Worm (Caenorhabditis elegans): ENCODE measurements around the gene BE0003N10.6.
A peak's percentile ranks its signal among the peaks of the same experiment; 100 is the strongest.

The BE0003N10.6 gene

DNA sequence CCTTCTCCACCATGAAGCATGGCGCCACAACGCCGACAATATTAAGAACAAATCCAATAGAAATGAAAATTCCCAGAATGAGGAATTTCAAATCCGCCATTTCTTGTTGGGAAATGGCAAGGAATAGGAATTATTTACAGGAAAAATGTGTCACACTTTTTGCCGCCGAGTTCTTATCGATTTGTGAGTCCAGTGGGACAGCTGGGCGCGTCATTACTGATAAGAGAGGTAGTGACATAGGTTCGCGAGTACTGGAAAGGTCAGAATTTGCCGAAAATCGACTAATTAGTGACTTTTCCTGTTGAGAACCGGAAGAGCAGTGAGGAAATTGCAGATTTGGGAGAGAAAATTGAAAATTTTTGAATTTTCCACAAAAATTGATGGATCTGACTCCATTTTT lies 31.6 kb downstream of the BE0003N10.6 start:
- TF ChIP-seq pat-9 (tag; optimal IDR thresholded peaks at IDR 0.05) (no peak), elt-2 (tag; optimal IDR thresholded peaks at IDR 0.05) (peak; percentile 37), ceh-14 (tag; optimal IDR thresholded peaks at IDR 0.05) (no peak)

DNA sequence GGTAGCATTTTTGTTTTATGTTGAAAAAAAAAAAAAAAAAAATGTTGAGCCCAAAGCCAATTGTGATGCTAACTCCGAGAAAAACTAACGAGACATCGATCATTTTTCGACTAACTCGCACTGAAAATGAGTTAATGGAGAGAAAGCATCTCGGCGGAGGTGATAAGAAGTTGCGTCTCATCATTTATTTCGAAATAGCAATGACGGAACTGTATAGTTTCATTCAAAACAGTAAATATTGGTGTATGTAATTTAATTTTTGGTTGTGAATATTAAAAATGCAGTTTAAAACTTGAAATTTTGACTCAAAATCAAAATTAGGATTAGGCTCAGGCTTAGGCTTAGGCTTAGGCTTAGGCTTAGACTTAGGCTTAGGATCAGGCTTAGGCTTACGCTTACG lies 33.6 kb downstream of the BE0003N10.6 start, which contains the start of gene clc-25:
Gene clc-25 (minus strand): TSS at position 101 of the 400 bp plus-strand sequence.
- TF ChIP-seq elt-2 (tag; optimal IDR thresholded peaks at IDR 0.05): no peak
- no peak for TF ChIP-seq lim-6 (tag; optimal IDR thresholded peaks at IDR 0.05)
- TF ChIP-seq sox-4 (tag; optimal IDR thresholded peaks at IDR 0.05): no peak
- TF ChIP-seq ceh-19 (GFP tag; optimal IDR thresholded peaks at IDR 0.05): no peak
- TF ChIP-seq ets-4 (tag; optimal IDR thresholded peaks at IDR 0.05): no peak
- TF ChIP-seq C38D4.7 (GFP tag; optimal IDR thresholded peaks at IDR 0.05): no peak
- no peak for TF ChIP-seq dve-1 (tag; optimal IDR thresholded peaks at IDR 0.05)
- TF ChIP-seq che-1 (tag; optimal IDR thresholded peaks at IDR 0.05): no peak
- no peak for TF ChIP-seq madf-2 (tag; optimal IDR thresholded peaks at IDR 0.05)
- TF ChIP-seq pax-1 (tag; optimal IDR thresholded peaks at IDR 0.05): no peak
- TF ChIP-seq tbx-7 (tag; optimal IDR thresholded peaks at IDR 0.05): no peak
- TF ChIP-seq unc-42 (tag; optimal IDR thresholded peaks at IDR 0.05): no peak
- no peak for TF ChIP-seq tbx-2 (tag; optimal IDR thresholded peaks at IDR 0.05)
- no peak for TF ChIP-seq hlh-30 (tag; optimal IDR thresholded peaks at IDR 0.05; ENCODE audit: insufficient read depth)
- no peak for TF ChIP-seq C08G9.2 (tag; optimal IDR thresholded peaks at IDR 0.05)
- no peak for TF ChIP-seq hlh-13 (GFP tag; optimal IDR thresholded peaks at IDR 0.05)

ce11 chrIII:1020732-1021131 lies 39.1 kb downstream of the BE0003N10.6 start, which contains the start of gene clc-23:
clc-23 (plus strand) TSS chrIII:1020954.
- TF ChIP-seq fax-1 (tag; optimal IDR thresholded peaks at IDR 0.05) (no peak), nhr-11 (tag; optimal IDR thresholded peaks at IDR 0.05) (no peak), dve-1 (tag; optimal IDR thresholded peaks at IDR 0.05) (no peak), dmd-4 (tag; optimal IDR thresholded peaks at IDR 0.05; ENCODE audit: borderline replicate concordance) (no peak), K09A11.1 (tag; optimal IDR thresholded peaks at IDR 0.05; ENCODE audit: insufficient read depth) (no peak), mec-3 (tag; optimal IDR thresholded peaks at IDR 0.05; ENCODE audit: borderline replicate concordance) (no peak), sdc-2 (tag; optimal IDR thresholded peaks at IDR 0.05) (no peak), pat-9 (tag; optimal IDR thresholded peaks at IDR 0.05) (no peak), hlh-6 (tag; optimal IDR thresholded peaks at IDR 0.05) (no peak), C38D4.7 (GFP tag; optimal IDR thresholded peaks at IDR 0.05) (no peak), ceh-22 (tag; optimal IDR thresholded peaks at IDR 0.05) (no peak), unc-42 (tag; optimal IDR thresholded peaks at IDR 0.05) (no peak), unc-86 (tag; optimal IDR thresholded peaks at IDR 0.05) (no peak), unc-55 (GFP tag; optimal IDR thresholded peaks at IDR 0.05) (no peak), ceh-6 (GFP tag; optimal IDR thresholded peaks at IDR 0.05) (no peak), ceh-9 (tag; optimal IDR thresholded peaks at IDR 0.05) (no peak), elt-4 (tag; optimal IDR thresholded peaks at IDR 0.05) (no peak), ama-1 (optimal IDR thresholded peaks at IDR 0.05) (no peak)

ce11 chrIII:1016080-1016479 lies 43.8 kb downstream of the BE0003N10.6 start, which contains the start of gene Y34F4.3:
Y34F4.3 (minus strand) TSS chrIII:1016180.
- TF ChIP-seq dve-1 (tag; optimal IDR thresholded peaks at IDR 0.05) (no peak), npax-4 (tag; optimal IDR thresholded peaks at IDR 0.05) (no peak), ahr-1 (tag; optimal IDR thresholded peaks at IDR 0.05) (no peak), tbx-2 (tag; optimal IDR thresholded peaks at IDR 0.05) (no peak), ets-4 (tag; optimal IDR thresholded peaks at IDR 0.05) (no peak), pat-9 (tag; optimal IDR thresholded peaks at IDR 0.05) (no peak), ceh-22 (tag; optimal IDR thresholded peaks at IDR 0.05) (no peak), syd-9 (tag; optimal IDR thresholded peaks at IDR 0.05) (no peak), unc-86 (tag; optimal IDR thresholded peaks at IDR 0.05) (no peak), ceh-31 (tag; optimal IDR thresholded peaks at IDR 0.05) (no peak), ceh-6 (GFP tag; optimal IDR thresholded peaks at IDR 0.05) (no peak)
